Worm (Caenorhabditis elegans): ENCODE results near the gene F53F8.6.

Gene F53F8.6

DNA sequence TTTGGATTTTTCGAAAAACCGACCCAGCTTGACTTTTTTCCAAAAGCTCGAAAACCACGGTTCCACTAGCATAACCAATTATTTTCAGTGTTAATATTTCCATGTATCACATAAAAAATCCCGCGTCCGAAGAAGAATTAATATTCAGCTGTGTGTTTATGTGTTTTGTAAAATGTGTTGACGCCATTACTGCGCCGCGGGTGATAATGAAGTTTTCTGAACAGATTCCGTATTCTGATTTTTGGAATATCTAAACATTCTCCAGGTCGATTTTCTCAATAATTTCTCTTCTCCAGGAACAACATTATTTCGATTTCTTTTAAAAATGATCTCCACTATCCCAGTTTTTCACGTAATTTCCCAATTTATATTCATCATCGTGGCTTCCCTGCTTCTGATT is 30.6 kb downstream of the F53F8.6 start, which contains the start of gene srxa-6:
TSS of gene srxa-6 (plus strand) at position 301 of the 400 bp plus-strand sequence.
- TF ChIP-seq unc-62 (GFP tag; optimal IDR thresholded peaks at IDR 0.05): no peak

DNA sequence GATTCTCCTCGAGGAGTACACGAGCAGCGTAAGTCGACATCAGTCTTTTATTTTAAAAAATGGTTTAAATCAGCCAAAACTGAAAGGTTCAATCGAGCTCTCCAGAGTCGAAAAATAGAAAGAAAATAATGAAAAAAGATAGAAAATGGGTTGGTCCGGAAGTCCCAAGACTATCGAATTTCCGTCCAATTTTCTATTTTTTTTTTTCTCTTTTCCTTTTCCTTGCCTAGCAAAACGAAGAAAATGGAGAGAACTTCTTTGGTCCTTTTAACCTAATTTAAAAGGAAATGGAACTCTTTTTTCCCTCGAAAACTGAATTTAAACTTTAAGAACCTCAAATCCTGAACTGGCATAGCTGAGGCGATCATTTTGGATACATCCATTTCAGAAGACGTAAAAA is 35.4 kb downstream of the F53F8.6 start:
- no peak for TF ChIP-seq unc-62 (GFP tag; optimal IDR thresholded peaks at IDR 0.05)

DNA sequence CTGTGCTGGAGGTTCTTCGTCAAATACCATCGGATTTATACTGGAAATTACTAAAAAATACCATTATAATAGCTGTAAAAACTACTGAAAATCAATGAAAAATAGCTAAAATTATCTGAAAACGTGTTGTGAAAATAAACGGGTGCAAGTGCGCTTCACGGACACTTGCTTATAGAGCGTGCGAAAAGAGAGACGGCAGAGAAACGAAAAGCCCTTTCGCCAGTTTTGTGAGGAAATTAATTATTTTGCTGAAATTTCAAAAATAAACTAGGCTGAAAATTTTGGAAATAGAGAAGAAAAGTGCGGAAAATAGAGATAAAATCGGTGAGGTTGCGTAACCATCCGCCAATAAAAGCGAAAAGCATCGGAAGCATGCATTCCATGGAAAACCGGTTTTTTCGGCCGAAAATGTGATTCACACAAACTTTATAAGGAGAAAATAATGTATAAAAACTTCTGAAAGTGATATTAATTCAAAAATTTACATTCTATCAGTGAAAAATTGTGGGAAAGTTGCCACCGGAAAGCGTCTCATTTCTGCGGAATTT is 40.3 kb downstream of the F53F8.6 start, which contains the start of gene dnj-25:
TSS of gene dnj-25 (minus strand) at position 57 of the 548 bp plus-strand sequence.
- TF ChIP-seq unc-62 (GFP tag; optimal IDR thresholded peaks at IDR 0.05): no peak

ce11 chrV:20745278-20745677 is 41.3 kb downstream of the F53F8.6 start:
- no peak for TF ChIP-seq unc-62 (GFP tag; optimal IDR thresholded peaks at IDR 0.05)

ce11 chrV:20746805-20747204 is 42.8 kb downstream of the F53F8.6 start:
- TF ChIP-seq unc-62 (GFP tag; optimal IDR thresholded peaks at IDR 0.05): no peak

ce11 chrV:20747964-20748363 is 43.9 kb downstream of the F53F8.6 start:
- TF ChIP-seq unc-62 (GFP tag; optimal IDR thresholded peaks at IDR 0.05): no peak

DNA sequence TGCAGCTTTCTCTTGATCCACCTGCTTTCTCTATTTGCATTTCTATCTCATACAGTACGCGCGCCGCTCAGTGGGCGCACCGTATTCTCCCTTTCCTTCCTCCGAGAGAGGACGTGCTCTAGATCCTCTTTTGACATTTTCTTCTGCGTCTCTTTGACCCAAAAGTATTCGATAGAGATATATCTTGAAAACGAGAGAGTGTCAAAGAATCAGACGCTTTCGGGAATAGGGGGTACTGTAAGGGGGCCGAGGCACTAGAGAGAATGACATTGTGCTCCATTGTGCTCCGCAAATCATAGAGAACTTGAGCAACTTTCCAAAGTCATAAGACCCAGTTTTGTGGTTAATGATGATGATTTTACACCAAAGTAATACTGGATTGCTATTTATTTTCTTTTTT is 45.1 kb downstream of the F53F8.6 start:
- no peak for TF ChIP-seq unc-62 (GFP tag; optimal IDR thresholded peaks at IDR 0.05)

DNA sequence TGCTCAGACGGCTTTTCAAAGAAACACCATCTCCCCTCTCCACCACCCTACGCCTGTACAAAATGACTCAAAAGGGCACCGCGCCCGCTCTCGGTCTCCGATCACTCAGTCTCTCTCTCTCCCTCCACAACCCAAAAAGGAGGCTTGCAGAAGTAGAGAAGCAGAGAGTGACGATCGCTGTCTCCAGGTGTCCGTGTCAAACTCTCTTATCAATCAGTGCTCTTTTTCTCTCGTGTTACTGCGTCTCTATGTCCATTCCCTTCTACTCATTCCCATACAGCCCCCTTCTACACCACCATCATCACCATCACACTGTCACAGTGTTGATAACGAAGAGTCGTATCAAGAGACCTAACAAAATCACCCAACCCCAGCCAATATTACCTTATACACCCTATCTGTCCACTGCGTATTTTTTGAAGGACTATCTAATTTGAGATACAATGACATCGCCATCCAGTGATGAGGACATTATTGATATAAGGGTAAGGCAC is 48.6 kb downstream of the F53F8.6 start, which contains the start of gene pha-4:
TSS of gene pha-4 (plus strand) at position 444 of the 494 bp plus-strand sequence.
- no peak for TF ChIP-seq unc-62 (GFP tag; optimal IDR thresholded peaks at IDR 0.05)

DNA sequence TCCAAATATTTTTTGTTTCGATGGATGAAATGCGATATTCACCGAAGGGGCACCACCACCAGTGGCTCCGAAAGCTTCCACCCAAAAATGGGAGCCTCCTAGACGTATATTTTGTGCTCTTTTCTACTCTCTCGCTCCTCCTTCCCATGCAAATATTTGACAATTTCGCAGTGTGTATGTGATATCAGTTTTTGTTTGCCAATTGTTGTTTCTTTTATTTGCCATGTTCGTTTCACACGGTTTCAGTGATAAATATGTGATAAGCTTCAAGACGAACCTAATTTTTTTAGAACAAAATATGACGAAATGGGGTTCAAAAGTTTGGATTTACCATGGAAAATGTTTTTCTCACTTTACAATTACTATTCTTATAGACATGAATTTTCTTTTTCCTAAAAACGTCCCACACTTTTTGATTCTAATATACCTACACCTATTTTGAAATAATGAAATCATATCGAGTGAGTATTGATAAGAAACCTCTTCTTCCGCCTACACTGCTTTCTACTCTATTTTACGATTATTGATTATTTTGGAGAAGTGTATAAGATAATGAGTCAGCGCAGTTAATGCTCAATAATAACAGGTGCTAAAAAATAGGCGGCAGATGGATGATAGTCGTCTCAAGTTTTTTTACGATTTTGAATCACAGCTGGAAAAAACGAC is 49.9 kb downstream of the F53F8.6 start:
- no peak for TF ChIP-seq unc-62 (GFP tag; optimal IDR thresholded peaks at IDR 0.05)

ce11 chrV:20755494-20755893 is 51.5 kb downstream of the F53F8.6 start:
- TF ChIP-seq unc-62 (GFP tag; optimal IDR thresholded peaks at IDR 0.05): no peak

- no peak for TF ChIP-seq unc-62 (GFP tag; optimal IDR thresholded peaks at IDR 0.05)
Measured at ce11 chrV:20756385-20756996, 52.5 kb downstream of the F53F8.6 start.

ce11 chrV:20757255-20757654 is 53.2 kb downstream of the F53F8.6 start:
- no peak for TF ChIP-seq unc-62 (GFP tag; optimal IDR thresholded peaks at IDR 0.05)

DNA sequence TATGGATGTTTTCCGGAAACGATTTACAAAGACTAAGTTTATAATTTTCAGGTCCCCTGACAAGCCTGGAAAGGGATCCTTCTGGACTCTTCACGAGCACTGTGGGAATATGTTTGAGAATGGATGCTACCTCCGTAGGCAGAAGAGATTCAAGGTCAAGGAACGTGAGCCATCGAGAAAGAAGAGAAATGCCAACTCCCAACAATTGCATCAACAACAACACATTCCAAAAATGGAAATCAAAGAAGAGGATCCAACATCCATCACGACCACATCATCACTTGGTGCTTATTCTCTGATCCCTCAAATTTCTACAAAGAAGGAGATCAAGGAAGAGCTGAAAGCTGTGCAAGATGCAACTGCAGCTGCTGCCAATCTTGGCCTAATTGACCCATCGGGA is 54.1 kb downstream of the F53F8.6 start:
- TF ChIP-seq unc-62 (GFP tag; optimal IDR thresholded peaks at IDR 0.05): no peak
